Fruit fly (Drosophila melanogaster) whole organism: ENCODE data around the gene CG17110.

Experiments used
- CG8478 ChIP-seq: fragments of >200 bp; optimal IDR thresholded peaks from 2 replicates; lab custom pipeline; 2018; ENCODE audit warnings: inconsistent platforms
- Dll ChIP-seq: fragments of >200 bp; optimal IDR thresholded peaks from 2 replicates; lab custom pipeline; 2017
- EcR ChIP-seq, 2 experiments: fragments of >200 bp; optimal IDR thresholded peaks; 2 replicates each; lab custom pipeline; 2017; ENCODE audit warnings: missing biosample characterization in 2 of 2, missing genetic modification characterization in 2 of 2, missing genetic modification reagents in 2 of 2
- pan ChIP-seq: fragments of >200 bp; optimal IDR thresholded peaks from 2 replicates; lab custom pipeline; 2017
- psq ChIP-seq: fragments of >200 bp; optimal IDR thresholded peaks from 2 replicates; lab custom pipeline; 2017
- usp ChIP-seq: fragments of >200 bp; optimal IDR thresholded peaks from 2 replicates; lab custom pipeline; 2017; ENCODE audit warnings: missing biosample characterization, missing genetic modification characterization, mixed read lengths

Gene CG17110

DNA sequence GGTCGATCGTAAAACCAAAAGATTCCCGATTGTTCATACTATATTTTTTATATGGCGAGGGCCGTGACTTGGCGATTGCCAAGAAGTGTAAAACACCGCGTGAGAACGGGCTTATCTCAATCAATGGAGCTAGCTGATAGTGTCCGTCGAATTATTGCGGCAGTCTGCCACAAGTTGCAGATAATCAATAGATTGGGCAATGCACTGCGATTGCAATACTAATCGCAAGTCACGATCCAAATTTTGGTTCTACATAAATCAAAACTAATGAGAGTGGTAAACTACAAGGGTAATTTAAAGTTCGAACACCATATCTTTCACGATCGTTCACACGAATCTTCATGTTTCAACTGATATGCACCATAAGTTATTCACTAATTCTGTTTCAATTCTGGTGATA is 34.8 kb upstream of the CG17110 start:
- TF ChIP-seq pan (lab: Kevin White, UChicago), result no peak
- no peak for TF ChIP-seq usp (GFP tag; lab: Kevin White, UChicago)
- TF ChIP-seq CG8478 (lab: Kevin White, UChicago), result no peak
- TF ChIP-seq EcR (GFP tag; optimal IDR thresholded peaks at IDR 0.05; lab: Kevin White, UChicago), result no peak
- no peak for TF ChIP-seq psq (lab: Kevin White, UChicago)
- TF ChIP-seq Dll, result no peak

dm6 chr3R:23057390-23057789 is 34.1 kb upstream of the CG17110 start:
- TF ChIP-seq CG8478 (lab: Kevin White, UChicago) (no peak), psq (lab: Kevin White, UChicago) (no peak), EcR (GFP tag; optimal IDR thresholded peaks at IDR 0.05; lab: Kevin White, UChicago) (no peak), usp (GFP tag; lab: Kevin White, UChicago) (no peak), Dll (no peak)

dm6 chr3R:23058858-23059257 is 32.7 kb upstream of the CG17110 start, which contains the start of gene Ctns:
Gene Ctns (minus strand): TSS chr3R:23058958.
- TF ChIP-seq usp (GFP tag; lab: Kevin White, UChicago) (no peak), EcR (GFP tag; optimal IDR thresholded peaks at IDR 0.05; lab: Kevin White, UChicago) (no peak), CG8478 (lab: Kevin White, UChicago) (no peak), pan (lab: Kevin White, UChicago) (no peak), Dll (no peak), psq (lab: Kevin White, UChicago) (no peak)

- TF ChIP-seq Dll (no peak), CG8478 (lab: Kevin White, UChicago) (no peak), usp (GFP tag; lab: Kevin White, UChicago) (no peak), EcR (GFP tag; optimal IDR thresholded peaks at IDR 0.05; lab: Kevin White, UChicago) (no peak), psq (lab: Kevin White, UChicago) (no peak), pan (lab: Kevin White, UChicago) (no peak)
Measured at dm6 chr3R:23060166-23060565, 31.4 kb upstream of the CG17110 start.

dm6 chr3R:23061209-23061608 is 30.3 kb upstream of the CG17110 start, which contains the start of the genes sav and Ublcp1:
Gene sav (minus strand): TSS chr3R:23061304.
Gene Ublcp1 (plus strand): TSS chr3R:23061493.
- TF ChIP-seq CG8478 (lab: Kevin White, UChicago) (no peak), pan (lab: Kevin White, UChicago) (no peak), psq (lab: Kevin White, UChicago) (no peak), EcR (GFP tag; optimal IDR thresholded peaks at IDR 0.05; lab: Kevin White, UChicago) (no peak), usp (GFP tag; lab: Kevin White, UChicago) (no peak)

- no peak for TF ChIP-seq pan (lab: Kevin White, UChicago)
- TF ChIP-seq CG8478 (lab: Kevin White, UChicago), result no peak
- TF ChIP-seq usp (GFP tag; lab: Kevin White, UChicago), result no peak
- no peak for TF ChIP-seq EcR (GFP tag; optimal IDR thresholded peaks at IDR 0.05; lab: Kevin White, UChicago)
- TF ChIP-seq Dll, result no peak
- TF ChIP-seq psq (lab: Kevin White, UChicago), result no peak
Measured at dm6 chr3R:23067209-23067826, 24.2 kb upstream of the CG17110 start, which contains the start of gene CG17111. Gene CG17111 (minus strand): TSS chr3R:23067259.

DNA sequence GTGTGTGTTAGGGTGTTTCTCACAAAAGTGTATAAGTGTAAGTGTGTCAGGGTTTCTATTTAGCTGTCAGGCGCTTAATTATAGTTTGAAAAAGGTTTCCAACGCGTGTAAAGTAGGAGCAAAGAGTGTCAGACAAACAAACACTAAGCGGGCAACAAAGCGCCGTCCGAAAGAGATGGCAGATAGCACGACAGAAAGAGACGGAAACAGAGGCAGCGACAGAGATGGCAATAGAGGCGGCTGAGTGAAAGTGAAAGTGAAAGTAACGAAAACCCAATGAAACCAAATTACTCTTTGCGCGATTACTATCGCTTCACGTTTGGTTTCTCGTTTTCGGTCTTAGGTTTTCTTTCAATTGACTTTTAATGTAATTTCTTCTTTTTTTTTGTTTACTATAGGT is 17.0 kb upstream of the CG17110 start:
- TF ChIP-seq psq (lab: Kevin White, UChicago), result no peak
- TF ChIP-seq CG8478 (lab: Kevin White, UChicago), result no peak
- no peak for TF ChIP-seq usp (GFP tag; lab: Kevin White, UChicago)
- TF ChIP-seq Dll, result no peak

- TF ChIP-seq CG8478 (lab: Kevin White, UChicago) (no peak), psq (lab: Kevin White, UChicago) (no peak), pan (lab: Kevin White, UChicago) (no peak), EcR (GFP tag; optimal IDR thresholded peaks at IDR 0.05; lab: Kevin White, UChicago) (no peak), Dll (no peak), usp (GFP tag; lab: Kevin White, UChicago) (no peak)
Measured at dm6 chr3R:23081265-23081664, 10.3 kb upstream of the CG17110 start.

- TF ChIP-seq CG8478 (lab: Kevin White, UChicago), result no peak
Measured at dm6 chr3R:23088252-23088651, 3.3 kb upstream of the CG17110 start.

- TF ChIP-seq Dll (no peak), pan (lab: Kevin White, UChicago) (no peak), CG8478 (lab: Kevin White, UChicago) (no peak), usp (GFP tag; lab: Kevin White, UChicago) (no peak), EcR (GFP tag; optimal IDR thresholded peaks at IDR 0.05; lab: Kevin White, UChicago) (no peak), psq (lab: Kevin White, UChicago) (no peak)
Measured at dm6 chr3R:23095346-23095745, 3.8 kb downstream of the CG17110 start, which contains the start of gene CG17109. Gene CG17109 (plus strand): TSS chr3R:23095690.

DNA sequence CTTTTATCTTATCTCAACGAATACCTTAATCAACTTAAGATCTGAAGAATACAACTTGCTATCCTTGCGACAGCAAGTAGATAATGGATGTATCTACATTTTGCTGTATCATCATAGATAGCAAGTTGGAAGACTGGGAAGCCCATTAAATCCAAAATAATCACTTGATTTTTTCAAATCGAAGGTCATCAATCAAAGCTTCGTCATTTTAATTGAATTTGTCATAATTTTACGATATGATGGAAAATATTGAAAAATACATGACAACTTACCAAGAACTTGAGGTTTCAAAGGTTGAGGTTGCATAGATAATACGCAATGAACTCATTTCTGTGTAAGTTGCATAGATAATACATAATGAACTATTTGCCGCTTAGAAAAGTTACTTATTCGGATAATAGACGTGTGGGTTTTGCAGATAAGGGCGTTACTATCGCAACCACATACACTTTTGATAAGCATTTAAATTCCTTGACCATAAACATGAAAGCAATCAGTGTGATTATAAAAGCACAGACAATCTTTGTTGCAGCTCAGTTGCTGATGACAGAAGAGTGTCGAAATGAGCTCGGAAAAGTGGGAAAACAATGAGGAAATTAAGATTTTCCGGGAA is 5.8 kb downstream of the CG17110 start, which contains the start of gene CG6733:
Gene CG6733, plus strand, starts transcription at position 532 of the 613 bp plus-strand sequence.
- TF ChIP-seq pan (lab: Kevin White, UChicago) (no peak), Dll (no peak), EcR (GFP tag; optimal IDR thresholded peaks at IDR 0.05; lab: Kevin White, UChicago) (no peak), psq (lab: Kevin White, UChicago) (no peak), usp (GFP tag; lab: Kevin White, UChicago) (no peak), CG8478 (lab: Kevin White, UChicago) (no peak)

dm6 chr3R:23099233-23099632 is 7.7 kb downstream of the CG17110 start, which contains the start of gene CG6738:
Gene CG6738 (plus strand): TSS chr3R:23099533.
- TF ChIP-seq pan (lab: Kevin White, UChicago) (no peak), usp (GFP tag; lab: Kevin White, UChicago) (no peak), EcR (GFP tag; optimal IDR thresholded peaks at IDR 0.05; lab: Kevin White, UChicago) (no peak), Dll (no peak), CG8478 (lab: Kevin White, UChicago) (no peak), psq (lab: Kevin White, UChicago) (no peak)
